Worm (Caenorhabditis elegans) whole organism, L3 larva: ENCODE results near the gene Y45F10D.6.

Experiments
- ama-1 ChIP-seq: fragments of 150-350 bp; optimal IDR thresholded peaks from 2 replicates; lab custom pipeline; 2018
- elt-1 ChIP-seq: fragments of 150-350 bp; optimal IDR thresholded peaks from 2 replicates; lab custom pipeline; 2014; ENCODE audit warnings: missing biosample characterization, missing genetic modification characterization
- elt-2 ChIP-seq: sonication (generic microtip); optimal IDR thresholded peaks from 2 replicates; lab custom pipeline; 2016; ENCODE audit warnings: missing genetic modification reagents, mild to moderate bottlenecking, missing genetic modification characterization, missing compliant biosample characterization
- elt-3 ChIP-seq, 3 experiments: fragments of 150-350 bp in 1 of 3; sonication (generic microtip) in 2 of 3; optimal IDR thresholded peaks; 2 replicates in 2 of 3; 4 replicates in 1 of 3; lab custom pipeline; 2014 to 2017; ENCODE audit warnings: missing biosample characterization in 3 of 3, missing genetic modification characterization in 3 of 3
- nfya-1 ChIP-seq: sonication (generic microtip); optimal IDR thresholded peaks from 2 replicates; lab custom pipeline; 2017; ENCODE audit warnings: missing genetic modification characterization, mild to moderate bottlenecking, missing compliant biosample characterization, antibody characterized with exemption, moderate library complexity; ENCODE audit not compliant: insufficient read depth
- nhr-11 ChIP-seq: fragments of 150-350 bp; optimal IDR thresholded peaks from 2 replicates; lab custom pipeline; 2014; ENCODE audit warnings: missing biosample characterization, missing genetic modification characterization
- nhr-237 ChIP-seq: fragments of 150-350 bp; optimal IDR thresholded peaks from 2 replicates; lab custom pipeline; 2014; ENCODE audit warnings: missing biosample characterization, missing genetic modification characterization
- nhr-76 ChIP-seq: fragments of 150-350 bp; sonication (generic microtip); optimal IDR thresholded peaks from 5 replicates; lab custom pipeline; 2014; ENCODE audit warnings: missing biosample characterization, missing genetic modification characterization
- unc-39 ChIP-seq: sonication (generic microtip); optimal IDR thresholded peaks from 4 replicates; lab custom pipeline; 2017; ENCODE audit warnings: missing biosample characterization, missing genetic modification characterization
- unc-62 ChIP-seq: fragments of 150-350 bp; sonication (generic microtip); optimal IDR thresholded peaks from 4 replicates; lab custom pipeline; 2014; ENCODE audit warnings: missing biosample characterization, missing genetic modification reagents, missing genetic modification characterization
- ztf-11 ChIP-seq: fragments of 150-350 bp; optimal IDR thresholded peaks from 2 replicates; lab custom pipeline; 2014; ENCODE audit warnings: missing biosample characterization, missing genetic modification characterization
- ztf-4 ChIP-seq: fragments of 150-350 bp; optimal IDR thresholded peaks from 2 replicates; lab custom pipeline; 2014; ENCODE audit warnings: missing biosample characterization, missing genetic modification characterization

DNA sequence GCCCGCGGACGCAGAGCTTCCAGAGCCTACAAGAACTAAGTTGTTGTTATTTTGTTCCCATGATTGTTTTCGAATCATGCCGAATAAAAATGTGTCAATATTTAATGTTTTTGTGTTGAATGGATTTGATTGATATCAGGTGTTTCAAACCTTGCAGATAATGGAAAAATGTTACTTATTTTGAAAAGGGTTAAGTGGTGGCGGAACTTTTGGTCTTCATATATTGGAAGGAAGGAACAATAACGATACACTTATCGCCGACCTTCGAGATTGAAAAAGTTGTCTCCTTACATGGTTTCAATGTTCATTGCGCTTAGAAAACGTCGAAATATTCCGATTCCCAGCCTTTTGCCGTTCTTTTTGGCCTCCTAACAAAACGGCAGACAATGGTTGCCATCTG lies 19.0 kb downstream of the Y45F10D.6 start, which contains the start of gene gly-10:
- no peak for TF ChIP-seq nhr-76 (tag; lab: Kevin White, UChicago)
- no peak for TF ChIP-seq elt-1 (tag; lab: Kevin White, UChicago)
- TF ChIP-seq ama-1 (lab: Kevin White, UChicago), result no peak
- TF ChIP-seq nhr-237 (tag; lab: Kevin White, UChicago), result no peak
- TF ChIP-seq unc-62, result no peak
- no peak for TF ChIP-seq elt-3 (tag; optimal IDR thresholded peaks at IDR 0.05; lab: Kevin White, UChicago)
- TF ChIP-seq nhr-11 (tag; lab: Kevin White, UChicago), result no peak
- TF ChIP-seq unc-39 (tag; lab: Kevin White, UChicago), result no peak
- TF ChIP-seq nfya-1 (tag; lab: Kevin White, UChicago), result no peak
- no peak for TF ChIP-seq elt-2
- no peak for TF ChIP-seq ztf-11 (tag; lab: Kevin White, UChicago)
- TF ChIP-seq ztf-4 (tag; lab: Kevin White, UChicago), result no peak
